Worm (Caenorhabditis elegans): ENCODE results near the gene ced-9.

Gene ced-9

DNA sequence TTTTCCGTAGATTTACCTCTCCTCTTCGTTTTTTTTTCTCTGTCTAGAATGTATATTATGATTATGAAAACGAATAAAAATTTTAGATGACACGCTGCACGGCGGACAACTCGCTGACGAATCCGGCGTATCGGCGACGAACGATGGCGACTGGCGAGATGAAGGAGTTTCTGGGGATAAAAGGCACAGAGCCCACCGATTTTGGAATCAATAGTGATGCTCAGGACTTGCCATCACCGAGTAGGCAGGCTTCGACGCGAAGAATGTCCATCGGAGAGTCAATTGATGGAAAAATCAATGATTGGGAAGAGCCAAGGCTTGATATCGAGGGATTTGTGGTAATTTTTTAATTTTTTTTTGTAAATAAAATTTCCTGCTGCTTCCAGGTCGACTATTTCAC is at the start of gene ced-9:
Gene ced-9 (plus strand): TSS at position 87 of the 400 bp plus-strand sequence.
- TF ChIP-seq hmbx-1 (tag; optimal IDR thresholded peaks at IDR 0.05) (no peak), hnd-1 (tag; optimal IDR thresholded peaks at IDR 0.05) (no peak), ama-1 (optimal IDR thresholded peaks at IDR 0.05) (no peak), ets-7 (tag; optimal IDR thresholded peaks at IDR 0.05) (no peak), hmg-4 (GFP tag; optimal IDR thresholded peaks at IDR 0.05) (no peak), aly-1 (tag; optimal IDR thresholded peaks at IDR 0.05) (no peak), pes-1 (GFP tag; IDR thresholded peaks at IDR 0.05) (no peak), sea-1 (GFP tag; conservative IDR thresholded peaks at IDR 0.05) (no peak), F13C5.2 (tag; optimal IDR thresholded peaks at IDR 0.05) (no peak), scrt-1 (GFP tag; IDR thresholded peaks at IDR 0.05) (no peak), B0310.2 (tag; optimal IDR thresholded peaks at IDR 0.05) (no peak), tra-4 (tag; optimal IDR thresholded peaks at IDR 0.05) (no peak), ceh-36 (tag; optimal IDR thresholded peaks at IDR 0.05) (no peak), ceh-13 (GFP tag; optimal IDR thresholded peaks at IDR 0.05) (no peak), flt-1 (GFP tag; IDR thresholded peaks at IDR 0.05) (no peak), tbx-37 (GFP tag; conservative IDR thresholded peaks at IDR 0.05) (no peak), tbx-11 (GFP tag; IDR thresholded peaks at IDR 0.05) (no peak)

DNA sequence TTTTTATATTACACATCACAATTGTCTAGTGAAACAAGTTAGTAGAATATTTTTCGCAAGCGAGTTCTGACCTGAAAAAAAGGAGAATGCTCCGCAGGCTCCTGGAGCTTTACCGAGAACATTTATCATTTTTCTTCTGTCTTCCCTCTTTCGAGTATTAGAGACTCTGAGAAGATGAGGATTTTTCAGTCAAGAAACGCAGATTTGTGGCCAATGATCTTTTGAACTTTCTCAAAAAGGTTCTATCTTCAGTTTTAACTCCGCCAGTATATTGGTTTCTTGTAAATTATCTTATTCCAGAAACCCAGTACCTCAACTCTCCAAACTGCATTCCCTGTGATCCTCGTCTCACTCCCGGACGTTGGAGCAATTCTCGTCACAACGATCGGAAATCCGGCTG is 49.3 kb upstream of the ced-9 start, which contains the start of gene K10G9.2:
Gene K10G9.2 (plus strand): TSS at position 301 of the 400 bp plus-strand sequence.
- TF ChIP-seq scrt-1 (GFP tag; IDR thresholded peaks at IDR 0.05) (no peak), ceh-13 (GFP tag; optimal IDR thresholded peaks at IDR 0.05) (no peak), flt-1 (GFP tag; IDR thresholded peaks at IDR 0.05) (no peak), ceh-36 (tag; optimal IDR thresholded peaks at IDR 0.05) (no peak), ets-7 (tag; optimal IDR thresholded peaks at IDR 0.05) (no peak), tra-4 (tag; optimal IDR thresholded peaks at IDR 0.05) (no peak), ama-1 (optimal IDR thresholded peaks at IDR 0.05) (no peak), pes-1 (GFP tag; IDR thresholded peaks at IDR 0.05) (no peak), hmg-4 (GFP tag; optimal IDR thresholded peaks at IDR 0.05) (no peak), B0310.2 (tag; optimal IDR thresholded peaks at IDR 0.05) (no peak), hmbx-1 (tag; optimal IDR thresholded peaks at IDR 0.05) (no peak), hnd-1 (tag; optimal IDR thresholded peaks at IDR 0.05) (no peak), tbx-11 (GFP tag; IDR thresholded peaks at IDR 0.05) (no peak), F13C5.2 (tag; optimal IDR thresholded peaks at IDR 0.05) (no peak), tbx-37 (GFP tag; conservative IDR thresholded peaks at IDR 0.05) (no peak), aly-1 (tag; optimal IDR thresholded peaks at IDR 0.05) (no peak), sea-1 (GFP tag; conservative IDR thresholded peaks at IDR 0.05) (no peak)

DNA sequence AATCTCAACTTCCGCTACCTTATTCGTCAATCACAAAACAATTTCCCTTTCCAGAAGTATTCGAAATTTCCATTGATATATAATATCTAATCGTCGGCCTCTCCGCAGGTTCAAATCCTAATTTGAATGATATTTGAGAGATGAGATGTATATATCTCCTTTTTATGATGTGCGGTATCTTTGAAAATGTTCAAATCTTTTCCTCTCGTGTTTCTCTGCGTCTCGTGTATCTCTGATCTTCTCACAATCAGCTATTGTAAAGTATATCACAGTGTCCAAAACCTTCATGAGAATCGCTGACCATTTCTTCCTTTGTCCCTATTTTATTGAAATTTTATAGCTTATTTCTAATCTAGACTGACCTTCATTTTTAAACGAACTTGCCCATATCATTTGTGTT is 45.2 kb upstream of the ced-9 start:
- TF ChIP-seq aly-1 (tag; optimal IDR thresholded peaks at IDR 0.05) (no peak), ets-7 (tag; optimal IDR thresholded peaks at IDR 0.05) (no peak), tbx-11 (GFP tag; IDR thresholded peaks at IDR 0.05) (no peak), scrt-1 (GFP tag; IDR thresholded peaks at IDR 0.05) (no peak), pes-1 (GFP tag; IDR thresholded peaks at IDR 0.05) (no peak), ama-1 (optimal IDR thresholded peaks at IDR 0.05) (no peak), B0310.2 (tag; optimal IDR thresholded peaks at IDR 0.05) (no peak), tbx-37 (GFP tag; conservative IDR thresholded peaks at IDR 0.05) (no peak), flt-1 (GFP tag; IDR thresholded peaks at IDR 0.05) (no peak)

DNA sequence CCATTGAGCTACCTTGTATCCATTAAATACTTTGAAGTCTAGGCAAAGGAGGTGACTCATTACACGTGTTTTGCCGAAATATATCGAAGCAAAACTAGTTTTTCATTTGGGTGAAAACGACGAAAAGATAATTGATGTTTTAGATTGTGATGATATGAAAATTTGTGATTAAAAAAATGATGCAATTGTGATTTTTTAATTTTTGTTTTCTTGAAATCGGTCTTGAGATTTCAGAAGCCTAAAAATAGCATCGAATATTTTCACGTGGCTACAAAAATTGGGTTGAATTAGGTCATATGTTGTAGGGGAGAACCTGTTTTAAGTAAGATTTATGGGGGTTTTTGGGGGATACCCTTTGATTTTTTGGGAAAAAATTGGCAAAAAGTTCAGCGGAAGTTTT is 44.4 kb upstream of the ced-9 start:
- TF ChIP-seq sea-1 (GFP tag; conservative IDR thresholded peaks at IDR 0.05) (no peak), tbx-37 (GFP tag; conservative IDR thresholded peaks at IDR 0.05) (no peak), aly-1 (tag; optimal IDR thresholded peaks at IDR 0.05) (no peak), ceh-13 (GFP tag; optimal IDR thresholded peaks at IDR 0.05) (no peak), tbx-11 (GFP tag; IDR thresholded peaks at IDR 0.05) (no peak), ets-7 (tag; optimal IDR thresholded peaks at IDR 0.05) (no peak), hnd-1 (tag; optimal IDR thresholded peaks at IDR 0.05) (no peak)

DNA sequence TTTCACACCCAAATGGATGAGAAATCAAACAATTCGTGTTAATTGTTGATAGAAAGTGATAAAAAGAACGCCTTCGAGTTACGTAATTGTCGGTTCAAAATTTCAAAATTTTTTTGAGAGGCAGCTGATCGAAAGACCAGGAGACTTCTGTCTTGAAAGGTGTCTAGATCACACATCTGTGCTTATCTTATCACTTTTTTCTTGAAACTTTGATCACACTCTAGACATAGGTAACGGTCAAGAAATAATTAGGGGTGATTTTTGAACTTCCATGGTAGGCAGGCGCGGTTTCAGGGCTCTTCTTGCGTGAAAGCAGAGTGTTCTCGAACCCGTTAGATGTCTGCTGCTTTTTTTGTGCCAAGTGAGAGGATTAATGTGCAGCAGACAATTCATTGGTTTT is 41.6 kb upstream of the ced-9 start:
- no peak for TF ChIP-seq tbx-11 (GFP tag; IDR thresholded peaks at IDR 0.05)
- TF ChIP-seq hmbx-1 (tag; optimal IDR thresholded peaks at IDR 0.05): no peak
- TF ChIP-seq sea-1 (GFP tag; conservative IDR thresholded peaks at IDR 0.05): no peak
- TF ChIP-seq pes-1 (GFP tag; IDR thresholded peaks at IDR 0.05): no peak
- TF ChIP-seq flt-1 (GFP tag; IDR thresholded peaks at IDR 0.05): no peak
- TF ChIP-seq B0310.2 (tag; optimal IDR thresholded peaks at IDR 0.05): no peak
- no peak for TF ChIP-seq ets-7 (tag; optimal IDR thresholded peaks at IDR 0.05)

DNA sequence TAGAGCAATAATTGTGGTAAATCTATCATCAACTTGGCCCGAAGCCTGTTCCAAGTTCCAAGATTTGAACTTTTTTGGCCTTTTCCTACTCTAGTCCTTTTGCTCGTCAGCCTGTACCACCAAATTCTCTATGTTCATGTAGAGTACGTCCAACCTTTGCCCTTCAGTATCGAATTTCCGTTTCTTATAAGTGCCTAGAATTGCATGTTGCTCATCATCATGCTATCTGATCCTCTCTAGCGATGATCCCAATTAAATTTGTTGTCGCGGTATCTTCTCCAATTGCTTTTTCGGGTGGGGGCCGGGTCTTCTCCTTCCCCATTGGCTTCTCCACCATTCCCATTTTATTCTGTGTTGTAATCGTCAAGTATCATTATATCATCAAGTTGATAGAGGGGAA is 41.0 kb upstream of the ced-9 start:
- TF ChIP-seq pes-1 (GFP tag; IDR thresholded peaks at IDR 0.05) (no peak), flt-1 (GFP tag; IDR thresholded peaks at IDR 0.05) (no peak), tbx-11 (GFP tag; IDR thresholded peaks at IDR 0.05) (no peak), aly-1 (tag; optimal IDR thresholded peaks at IDR 0.05) (no peak), ama-1 (optimal IDR thresholded peaks at IDR 0.05) (no peak), sea-1 (GFP tag; conservative IDR thresholded peaks at IDR 0.05) (no peak), B0310.2 (tag; optimal IDR thresholded peaks at IDR 0.05) (no peak), F13C5.2 (tag; optimal IDR thresholded peaks at IDR 0.05) (no peak), ceh-36 (tag; optimal IDR thresholded peaks at IDR 0.05) (no peak), tra-4 (tag; optimal IDR thresholded peaks at IDR 0.05) (no peak), hmbx-1 (tag; optimal IDR thresholded peaks at IDR 0.05) (no peak), scrt-1 (GFP tag; IDR thresholded peaks at IDR 0.05) (no peak), hnd-1 (tag; optimal IDR thresholded peaks at IDR 0.05) (no peak), hmg-4 (GFP tag; optimal IDR thresholded peaks at IDR 0.05) (no peak), tbx-37 (GFP tag; conservative IDR thresholded peaks at IDR 0.05) (no peak), ets-7 (tag; optimal IDR thresholded peaks at IDR 0.05) (no peak), ceh-13 (GFP tag; optimal IDR thresholded peaks at IDR 0.05) (no peak)

DNA sequence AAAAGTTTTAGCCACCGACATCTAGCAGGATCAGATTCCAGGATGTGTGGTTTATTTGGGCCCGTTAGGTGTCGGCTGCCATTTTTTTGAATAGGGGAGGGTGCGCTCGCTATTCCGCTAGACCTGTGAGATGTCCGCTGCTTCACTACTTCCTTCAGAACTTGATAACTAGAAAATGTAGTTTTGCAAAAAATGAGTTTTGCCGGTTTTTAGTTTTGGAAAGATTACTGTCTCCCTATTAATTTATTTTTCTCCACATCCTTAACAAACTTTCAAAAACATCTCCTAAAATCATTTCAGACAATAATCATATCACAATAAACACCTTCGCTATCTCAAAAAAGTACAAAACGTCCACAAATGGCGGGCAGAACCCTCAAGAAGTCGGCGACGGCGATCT is 40.1 kb upstream of the ced-9 start, which contains the start of gene vglu-2:
Gene vglu-2 (plus strand): TSS at position 301 of the 400 bp plus-strand sequence.
- TF ChIP-seq hnd-1 (tag; optimal IDR thresholded peaks at IDR 0.05) (no peak), pes-1 (GFP tag; IDR thresholded peaks at IDR 0.05) (no peak), ama-1 (optimal IDR thresholded peaks at IDR 0.05) (no peak), ceh-36 (tag; optimal IDR thresholded peaks at IDR 0.05) (no peak), F13C5.2 (tag; optimal IDR thresholded peaks at IDR 0.05) (no peak), hmbx-1 (tag; optimal IDR thresholded peaks at IDR 0.05) (no peak), ets-7 (tag; optimal IDR thresholded peaks at IDR 0.05) (no peak), tra-4 (tag; optimal IDR thresholded peaks at IDR 0.05) (no peak), ceh-13 (GFP tag; optimal IDR thresholded peaks at IDR 0.05) (no peak), aly-1 (tag; optimal IDR thresholded peaks at IDR 0.05) (no peak), scrt-1 (GFP tag; IDR thresholded peaks at IDR 0.05) (no peak), sea-1 (GFP tag; conservative IDR thresholded peaks at IDR 0.05) (no peak), tbx-37 (GFP tag; conservative IDR thresholded peaks at IDR 0.05) (no peak), flt-1 (GFP tag; IDR thresholded peaks at IDR 0.05) (no peak), B0310.2 (tag; optimal IDR thresholded peaks at IDR 0.05) (no peak), tbx-11 (GFP tag; IDR thresholded peaks at IDR 0.05) (no peak), hmg-4 (GFP tag; optimal IDR thresholded peaks at IDR 0.05) (no peak)
